Worm (Caenorhabditis elegans): ENCODE measurements around the gene Y39G8B.1.
A peak's percentile ranks its signal among the peaks of the same experiment; 100 is the strongest.

The Y39G8B.1 gene

ce11 chrII:14018192-14018591 is 44.6 kb upstream of the Y39G8B.1 start (continued):
- TF ChIP-seq hrde-1 (tag; optimal IDR thresholded peaks at IDR 0.05; ENCODE audit: borderline replicate concordance) (peak; percentile 42), ztf-6 (GFP tag; IDR thresholded peaks at IDR 0.05) (no peak), egl-44 (GFP tag; IDR thresholded peaks at IDR 0.05) (no peak), madf-6 (GFP tag; IDR thresholded peaks at IDR 0.05) (peak; percentile 91)

ce11 chrII:14016865-14017264 is 43.3 kb upstream of the Y39G8B.1 start, which contains the start of gene cyp-37A1:
TSS of gene cyp-37A1 (minus strand) at chrII:14016965.
- TF ChIP-seq zim-3 (tag; optimal IDR thresholded peaks at IDR 0.05) (no peak), rcor-1 (GFP tag; IDR thresholded peaks at IDR 0.05) (no peak), attf-5 (GFP tag; optimal IDR thresholded peaks at IDR 0.05) (no peak), zfh-2 (GFP tag; conservative IDR thresholded peaks at IDR 0.05) (no peak), ets-4 (GFP tag; optimal IDR thresholded peaks at IDR 0.05) (no peak), nhr-80 (tag; optimal IDR thresholded peaks at IDR 0.05) (no peak), dox-1 (GFP tag; IDR thresholded peaks at IDR 0.05) (no peak), Y79H2A.3 (GFP tag; conservative IDR thresholded peaks at IDR 0.05) (no peak), snpc-1.1 (tag; optimal IDR thresholded peaks at IDR 0.05; ENCODE audit: insufficient read depth) (no peak)

ce11 chrII:14014637-14015036 is 41.0 kb upstream of the Y39G8B.1 start:
- TF ChIP-seq ztf-28 (GFP tag; IDR thresholded peaks at IDR 0.05) (no peak), F37B4.10 (GFP tag; IDR thresholded peaks at IDR 0.05) (0 out of 2 replicates have a peak, but pooled peaks have one; percentile 48)

ce11 chrII:14010656-14011376 is 37.2 kb upstream of the Y39G8B.1 start, which contains the start of gene F01D5.8:
TSS of gene F01D5.8 (plus strand) at chrII:14010706.
- TF ChIP-seq F57C9.4 (tag; optimal IDR thresholded peaks at IDR 0.05) (no peak), snpc-4 (GFP tag; optimal IDR thresholded peaks at IDR 0.05) (no peak), snpc-4 (tag; optimal IDR thresholded peaks at IDR 0.05) (peak; percentile 35 to 87 (median 74)), nhr-120 (GFP tag; IDR thresholded peaks at IDR 0.05) (no peak), nhr-80 (tag; optimal IDR thresholded peaks at IDR 0.05) (peak; percentile 59)

ce11 chrII:14008359-14008758 is 34.7 kb upstream of the Y39G8B.1 start, which contains the start of gene F01D5.7:
TSS of gene F01D5.7 (plus strand) at chrII:14008659.
- TF ChIP-seq nhr-27 (tag; optimal IDR thresholded peaks at IDR 0.05) (no peak), snpc-1.3 (tag; optimal IDR thresholded peaks at IDR 0.05; ENCODE audit: insufficient read depth) (no peak), lir-1 (GFP tag; conservative IDR thresholded peaks at IDR 0.05) (no peak), xnd-1 (tag; optimal IDR thresholded peaks at IDR 0.05) (no peak), sea-2 (GFP tag; IDR thresholded peaks at IDR 0.05) (no peak), hsf-1 (GFP tag; IDR thresholded peaks at IDR 0.05) (no peak), F10E7.11 (tag; optimal IDR thresholded peaks at IDR 0.05) (no peak), F33H1.4 (GFP tag; IDR thresholded peaks at IDR 0.05) (no peak), zfh-2 (GFP tag; conservative IDR thresholded peaks at IDR 0.05) (no peak), hrde-1 (tag; optimal IDR thresholded peaks at IDR 0.05; ENCODE audit: borderline replicate concordance) (no peak), hlh-26 (GFP tag; conservative IDR thresholded peaks at IDR 0.05) (no peak), rec-8 (tag; optimal IDR thresholded peaks at IDR 0.05) (no peak), repo-1 (tag; optimal IDR thresholded peaks at IDR 0.05) (no peak), dpl-1 (GFP tag; optimal IDR thresholded peaks at IDR 0.05) (no peak), ceh-58 (GFP tag; IDR thresholded peaks at IDR 0.05) (no peak), nhr-179 (tag; optimal IDR thresholded peaks at IDR 0.05) (no peak), die-1 (tag; optimal IDR thresholded peaks at IDR 0.05) (no peak), ceh-91 (GFP tag; IDR thresholded peaks at IDR 0.05) (no peak), B0035.1 (tag; optimal IDR thresholded peaks at IDR 0.05) (no peak), lsl-1 (GFP tag; optimal IDR thresholded peaks at IDR 0.05) (no peak)
